Worm (Caenorhabditis elegans) whole organism, midembryonic: Measurements from ENCODE around the gene Y56A3A.33.

Experiments
- T22C8.4 ChIP-seq: fragments of 200-800 bp; sonication (Bioruptor generic); IDR thresholded peaks from 2 replicates; pipeline ENCODE4 v1.3.6; 2022; ENCODE audit warnings: missing genetic modification characterization, missing compliant biosample characterization
- flt-1 ChIP-seq: fragments of 200-800 bp; sonication (Bioruptor generic); IDR thresholded peaks from 2 replicates; pipeline ENCODE4 v1.3.6; 2022; ENCODE audit warnings: missing genetic modification characterization, missing compliant biosample characterization
- klf-2 ChIP-seq: fragments of 200-800 bp; sonication (Bioruptor generic); conservative IDR thresholded peaks from 2 replicates; pipeline ENCODE4 v1.3.6; 2022; ENCODE audit warnings: missing genetic modification reagents, missing genetic modification characterization, missing compliant biosample characterization
- tab-1 ChIP-seq: fragments of 200-800 bp; sonication (Bioruptor generic); IDR thresholded peaks from 2 replicates; pipeline ENCODE4 v1.3.6; 2022; ENCODE audit warnings: missing genetic modification characterization, missing compliant biosample characterization
- ztf-29 ChIP-seq: fragments of 200-800 bp; sonication (Bioruptor generic); IDR thresholded peaks from 2 replicates; pipeline ENCODE4 v1.3.6; 2022; ENCODE audit warnings: missing genetic modification reagents, missing genetic modification characterization, missing compliant biosample characterization

ce11 chrIII:12022281-12022680, 19.5 kb upstream of the Y56A3A.33 start:
- TF ChIP-seq ztf-29 (GFP tag; lab: Robert Waterston, UW) = no peak
- no peak for TF ChIP-seq tab-1 (GFP tag; lab: Robert Waterston, UW)
- TF ChIP-seq flt-1 (GFP tag; lab: Robert Waterston, UW) = no peak
- no peak for TF ChIP-seq klf-2 (GFP tag; lab: Robert Waterston, UW)
- no peak for TF ChIP-seq T22C8.4 (GFP tag; lab: Robert Waterston, UW)
